Worm (Caenorhabditis elegans) whole organism, early embryonic: ENCODE measurements around the gene zipt-7.1.

Source experiments
- B0310.2 ChIP-seq: sonication (generic microtip); optimal IDR thresholded peaks from 2 replicates; lab custom pipeline; 2016; ENCODE audit warnings: mild to moderate bottlenecking, missing genetic modification characterization, missing compliant biosample characterization
- F13C5.2 ChIP-seq: sonication (generic microtip); optimal IDR thresholded peaks from 2 replicates; lab custom pipeline; 2017; ENCODE audit warnings: mild to moderate bottlenecking, missing genetic modification characterization, inconsistent platforms, missing compliant biosample characterization
- aly-1 ChIP-seq: sonication (generic microtip); optimal IDR thresholded peaks from 2 replicates; lab custom pipeline; 2016; ENCODE audit warnings: missing genetic modification characterization, missing compliant biosample characterization
- ama-1 ChIP-seq: fragments of 150-350 bp; optimal IDR thresholded peaks from 2 replicates; lab custom pipeline; 2014
- ceh-13 ChIP-seq: fragments of 200-800 bp; sonication (Bioruptor generic); optimal IDR thresholded peaks from 2 replicates; lab custom pipeline; 2018; ENCODE audit warnings: mild to moderate bottlenecking, missing genetic modification characterization, missing compliant biosample characterization
- ceh-36 ChIP-seq: sonication (generic microtip); optimal IDR thresholded peaks from 2 replicates; lab custom pipeline; 2016; ENCODE audit warnings: missing genetic modification characterization, inconsistent platforms, missing compliant biosample characterization
- ets-7 ChIP-seq: sonication (generic microtip); optimal IDR thresholded peaks from 2 replicates; lab custom pipeline; 2016; ENCODE audit warnings: missing genotype, missing genetic modification characterization, missing compliant biosample characterization
- flt-1 ChIP-seq: fragments of 200-800 bp; sonication (Bioruptor generic); IDR thresholded peaks from 2 replicates; pipeline ENCODE4 v1.3.6; 2022; ENCODE audit warnings: missing genetic modification characterization, missing compliant biosample characterization
- hmbx-1 ChIP-seq: sonication (generic microtip); optimal IDR thresholded peaks from 2 replicates; lab custom pipeline; 2016; ENCODE audit warnings: mild to moderate bottlenecking, missing genetic modification characterization, missing compliant biosample characterization
- hmg-4 ChIP-seq: fragments of 200-800 bp; sonication (Bioruptor generic); optimal IDR thresholded peaks from 2 replicates; lab custom pipeline; 2018; ENCODE audit warnings: mild to moderate bottlenecking, missing genetic modification characterization, missing compliant biosample characterization
- hnd-1 ChIP-seq: sonication (generic microtip); optimal IDR thresholded peaks from 2 replicates; lab custom pipeline; 2016; ENCODE audit warnings: missing genetic modification characterization, missing compliant biosample characterization
- pes-1 ChIP-seq: fragments of 200-800 bp; sonication (Bioruptor generic); IDR thresholded peaks from 2 replicates; pipeline ENCODE4 v1.3.6; 2022; ENCODE audit warnings: missing genetic modification reagents, missing genetic modification characterization, missing compliant biosample characterization
- scrt-1 ChIP-seq: fragments of 200-800 bp; sonication (Bioruptor generic); IDR thresholded peaks from 2 replicates; pipeline ENCODE4 v1.3.6; 2022; ENCODE audit warnings: missing genetic modification characterization, missing compliant biosample characterization
- sea-1 ChIP-seq: fragments of 200-800 bp; sonication (Bioruptor generic); conservative IDR thresholded peaks from 2 replicates; pipeline ENCODE4 v1.3.6; 2022; ENCODE audit warnings: missing genetic modification characterization, missing compliant biosample characterization
- tbx-11 ChIP-seq: fragments of 200-800 bp; sonication (Bioruptor generic); IDR thresholded peaks from 2 replicates; pipeline ENCODE4 v1.3.6; 2022; ENCODE audit warnings: missing genetic modification characterization, missing compliant biosample characterization
- tbx-37 ChIP-seq: fragments of 200-800 bp; sonication (Bioruptor generic); conservative IDR thresholded peaks from 2 replicates; pipeline ENCODE4 v1.3.6; 2022; ENCODE audit warnings: missing genetic modification reagents, missing genetic modification characterization, missing compliant biosample characterization
- tra-4 ChIP-seq: sonication (generic microtip); optimal IDR thresholded peaks from 2 replicates; lab custom pipeline; 2017; ENCODE audit warnings: missing genetic modification characterization, missing compliant biosample characterization

Gene zipt-7.1

ce11 chrIV:17292350-17292749 is 4.4 kb upstream of the zipt-7.1 start:
- no peak for TF ChIP-seq tbx-11 (GFP tag; lab: Robert Waterston, UW)
- no peak for TF ChIP-seq scrt-1
- TF ChIP-seq ama-1 (lab: Kevin White, UChicago) = no peak
- no peak for TF ChIP-seq tbx-37
- TF ChIP-seq ceh-36 (tag; lab: Kevin White, UChicago) = no peak
- no peak for TF ChIP-seq hmg-4 (GFP tag; lab: Kevin White, UChicago)
- TF ChIP-seq ceh-13 (GFP tag; lab: Kevin White, UChicago) = no peak
- no peak for TF ChIP-seq hmbx-1
- TF ChIP-seq tra-4 (tag; lab: Kevin White, UChicago) = no peak

- TF ChIP-seq aly-1 (tag; lab: Kevin White, UChicago) (no peak), ama-1 (lab: Kevin White, UChicago) (no peak), hnd-1 (tag; lab: Kevin White, UChicago) (no peak), ceh-13 (GFP tag; lab: Kevin White, UChicago) (no peak), pes-1 (GFP tag; lab: Robert Waterston, UW) (no peak), sea-1 (no peak), tbx-11 (GFP tag; lab: Robert Waterston, UW) (no peak), scrt-1 (no peak), ceh-36 (tag; lab: Kevin White, UChicago) (no peak), tra-4 (tag; lab: Kevin White, UChicago) (no peak)
These were observed 3.8 kb upstream of the zipt-7.1 start, which contains the start of the genes T28F3.11 and slc-17.4 for ce11 chrIV:17291629-17292199. Gene T28F3.11 (minus strand): TSS chrIV:17291679. Gene slc-17.4 (minus strand): TSS chrIV:17291733.

DNA sequence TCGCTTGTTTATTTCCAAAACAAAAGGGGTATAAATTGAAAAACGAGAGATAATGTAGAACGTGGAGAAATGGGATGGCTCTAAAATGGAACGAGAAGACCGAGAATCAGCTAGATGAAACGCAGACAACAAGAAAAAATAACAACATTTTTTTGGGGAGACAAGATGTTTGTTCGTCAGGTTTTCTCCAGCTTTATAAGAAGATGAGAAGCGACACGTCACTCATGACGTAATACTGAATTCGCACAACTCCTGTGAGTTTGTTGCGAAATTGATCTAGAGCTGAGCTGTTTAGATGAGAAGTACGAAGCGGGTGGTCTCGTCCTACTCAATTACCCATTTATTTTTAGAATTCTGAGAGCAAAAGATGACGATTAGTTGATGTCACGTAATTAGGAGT is 2.7 kb downstream of the zipt-7.1 start:
- TF ChIP-seq ets-7 (tag; lab: Kevin White, UChicago) (no peak), ceh-13 (GFP tag; lab: Kevin White, UChicago) (no peak), aly-1 (tag; lab: Kevin White, UChicago) (no peak), hnd-1 (tag; lab: Kevin White, UChicago) (no peak), sea-1 (no peak), tra-4 (tag; lab: Kevin White, UChicago) (no peak), tbx-37 (no peak), tbx-11 (GFP tag; lab: Robert Waterston, UW) (no peak), hmbx-1 (no peak), F13C5.2 (tag; lab: Kevin White, UChicago) (no peak), pes-1 (GFP tag; lab: Robert Waterston, UW) (no peak), ama-1 (lab: Kevin White, UChicago) (no peak), ceh-36 (tag; lab: Kevin White, UChicago) (no peak), flt-1 (GFP tag; lab: Robert Waterston, UW) (no peak), B0310.2 (tag; lab: Kevin White, UChicago) (no peak), scrt-1 (no peak)

- TF ChIP-seq hmbx-1 (no peak), tbx-11 (GFP tag; lab: Robert Waterston, UW) (no peak), aly-1 (tag; lab: Kevin White, UChicago) (no peak), hmg-4 (GFP tag; lab: Kevin White, UChicago) (no peak), flt-1 (GFP tag; lab: Robert Waterston, UW) (no peak)
These were observed 3.8 kb downstream of the zipt-7.1 start, which contains the start of gene nra-1 for ce11 chrIV:17284099-17284498. Gene nra-1 (minus strand): TSS chrIV:17284199.

- no peak for TF ChIP-seq tra-4 (tag; lab: Kevin White, UChicago)
- TF ChIP-seq tbx-37 = 0 out of 2 replicates have a peak, but pooled peaks have one; percentile 7
- TF ChIP-seq ceh-36 (tag; lab: Kevin White, UChicago) = peak; percentile 42
These were observed 6.6 kb downstream of the zipt-7.1 start for ce11 chrIV:17281060-17282021.

DNA sequence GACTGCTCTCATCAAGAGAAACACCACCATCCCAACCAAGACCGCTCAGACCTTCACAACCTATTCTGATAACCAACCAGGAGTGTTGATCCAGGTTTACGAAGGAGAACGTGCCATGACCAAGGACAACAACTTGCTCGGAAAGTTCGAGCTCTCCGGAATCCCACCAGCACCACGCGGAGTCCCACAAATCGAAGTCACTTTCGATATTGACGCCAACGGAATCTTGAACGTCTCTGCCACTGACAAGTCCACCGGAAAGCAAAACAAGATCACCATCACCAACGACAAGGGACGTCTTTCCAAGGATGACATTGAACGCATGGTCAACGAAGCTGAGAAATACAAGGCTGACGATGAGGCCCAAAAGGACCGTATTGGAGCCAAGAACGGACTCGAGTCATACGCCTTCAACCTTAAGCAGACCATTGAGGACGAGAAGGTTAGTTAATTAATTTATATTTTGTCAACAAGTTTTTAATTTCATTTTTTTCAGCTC is 7.4 kb downstream of the zipt-7.1 start:
- no peak for TF ChIP-seq tbx-11 (GFP tag; lab: Robert Waterston, UW)
- TF ChIP-seq ceh-13 (GFP tag; lab: Kevin White, UChicago) = no peak
- TF ChIP-seq hmg-4 (GFP tag; lab: Kevin White, UChicago) = no peak
- no peak for TF ChIP-seq pes-1 (GFP tag; lab: Robert Waterston, UW)
- no peak for TF ChIP-seq B0310.2 (tag; lab: Kevin White, UChicago)
- 0 out of 2 replicates have a peak, but pooled peaks have one; percentile 4 for TF ChIP-seq flt-1 (GFP tag; lab: Robert Waterston, UW)
- no peak for TF ChIP-seq sea-1
- TF ChIP-seq tra-4 (tag; lab: Kevin White, UChicago) = no peak
- TF ChIP-seq F13C5.2 (tag; lab: Kevin White, UChicago) = no peak
- peak; percentile 85 for TF ChIP-seq ama-1 (lab: Kevin White, UChicago)
